Fruit fly (Drosophila melanogaster): ENCODE data around the gene mthl11.

mthl11 gene

DNA sequence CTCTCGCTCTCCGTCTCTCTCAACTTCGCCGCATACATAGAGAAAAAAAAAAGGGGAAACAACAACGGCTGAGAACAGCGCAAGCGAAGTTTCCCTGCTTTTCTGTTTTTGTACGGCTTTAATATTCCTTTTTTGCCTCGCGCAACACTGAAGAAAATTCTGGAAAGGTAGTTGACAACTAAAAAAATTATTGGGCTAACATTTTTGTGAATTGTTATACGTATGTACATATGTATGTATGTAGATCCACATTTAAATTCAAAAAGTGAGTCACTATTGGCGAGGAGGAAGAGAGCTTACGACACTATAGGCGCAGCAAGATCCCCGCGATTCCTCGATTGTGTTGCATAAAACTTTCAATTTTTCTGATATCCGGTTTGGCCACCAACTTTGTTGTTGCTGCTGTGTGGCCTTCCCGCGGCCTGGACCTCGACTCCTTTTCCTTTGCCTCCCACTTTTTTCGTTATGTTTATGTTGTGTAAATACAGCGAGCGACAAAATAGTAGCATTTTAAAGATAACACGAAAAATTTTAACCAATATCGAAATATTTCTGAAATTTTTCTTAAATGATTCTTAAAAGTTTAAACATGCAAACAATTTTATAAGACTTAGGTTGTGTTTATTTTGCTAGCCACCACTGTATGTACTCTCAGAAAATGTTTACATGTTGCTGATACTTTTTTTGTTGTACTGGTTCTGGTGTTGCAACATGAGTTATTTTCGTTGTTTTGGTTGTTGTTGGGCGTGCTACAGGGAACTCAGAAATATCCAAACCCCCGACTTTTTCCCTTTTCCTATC, 44.1 kb upstream of the mthl11 start (continued):
- peak; percentile 92 for TF ChIP-seq CG10669 (GFP tag; optimal IDR thresholded peaks at IDR 0.05)
- TF ChIP-seq Met (GFP tag; optimal IDR thresholded peaks at IDR 0.05): peak; percentile 96
- TF ChIP-seq Eip78C (GFP tag): peak; percentile 98
- TF ChIP-seq spab (GFP tag; optimal IDR thresholded peaks at IDR 0.05): peak; percentile 88
- TF ChIP-seq Sox102F (GFP tag; optimal IDR thresholded peaks at IDR 0.05): peak; percentile 93
- TF ChIP-seq CG16779 (tag; optimal IDR thresholded peaks at IDR 0.05): peak; percentile 87
- TF ChIP-seq vri (GFP tag; optimal IDR thresholded peaks at IDR 0.05): peak; percentile 92
- TF ChIP-seq Lpt (GFP tag; optimal IDR thresholded peaks at IDR 0.05): peak; percentile 87
- TF ChIP-seq CG10631 (GFP tag; optimal IDR thresholded peaks at IDR 0.05): peak; percentile 93
- TF ChIP-seq ss (GFP tag; optimal IDR thresholded peaks at IDR 0.05): peak; percentile 87 to 95
- peak; percentile 93 for TF ChIP-seq achi (GFP tag; optimal IDR thresholded peaks at IDR 0.05)
- TF ChIP-seq OdsH (GFP tag; optimal IDR thresholded peaks at IDR 0.05): peak; percentile 87
- TF ChIP-seq fd59A (GFP tag; optimal IDR thresholded peaks at IDR 0.05): peak; percentile 86

DNA sequence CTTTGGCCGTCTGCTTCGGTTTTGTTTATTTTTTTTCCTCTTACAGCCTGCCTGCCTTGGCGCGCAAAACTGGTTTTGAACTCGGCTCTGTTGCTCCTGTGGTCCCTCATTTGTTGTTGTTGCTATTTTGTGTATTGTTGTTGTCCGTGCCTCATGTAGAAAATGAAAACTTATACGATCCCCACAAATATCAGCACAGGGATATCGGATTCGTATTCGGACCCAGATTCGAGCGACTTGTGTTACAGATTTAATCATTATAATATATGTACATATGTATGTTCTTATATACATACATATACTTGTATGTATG, 43.5 kb upstream of the mthl11 start:
- TF ChIP-seq CG7368 (GFP tag; optimal IDR thresholded peaks at IDR 0.05): no peak
- no peak for TF ChIP-seq ss (GFP tag; optimal IDR thresholded peaks at IDR 0.05)
- TF ChIP-seq vri (GFP tag; optimal IDR thresholded peaks at IDR 0.05): no peak
- TF ChIP-seq cyc (GFP tag; optimal IDR thresholded peaks at IDR 0.05): no peak
- TF ChIP-seq CG11294 (GFP tag; IDR thresholded peaks at IDR 0.05): no peak
- TF ChIP-seq svp (GFP tag): no peak

DNA sequence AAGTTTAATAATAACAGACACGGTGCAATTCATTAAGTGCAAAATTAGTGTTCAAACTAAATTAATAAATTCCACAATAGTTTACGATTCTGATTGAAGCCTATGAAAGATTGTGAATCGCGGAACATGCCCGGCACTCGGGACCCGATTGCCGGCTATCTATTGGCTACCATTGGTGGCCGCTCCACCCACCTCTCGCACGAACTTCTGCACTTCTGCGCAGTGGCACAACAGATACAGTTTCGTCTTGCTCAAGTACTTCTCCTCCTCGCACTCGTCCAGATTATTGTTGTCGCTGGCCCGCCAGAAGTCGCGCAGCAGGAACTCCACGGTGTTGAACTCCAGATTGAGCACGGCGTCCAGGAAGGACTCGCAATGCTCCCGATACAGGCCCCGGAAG, 36.5 kb upstream of the mthl11 start:
- TF ChIP-seq CG8632 (GFP tag; optimal IDR thresholded peaks at IDR 0.05) (no peak), CG6808 (GFP tag; optimal IDR thresholded peaks at IDR 0.05) (no peak), vri (GFP tag; optimal IDR thresholded peaks at IDR 0.05) (no peak), CG10669 (GFP tag; optimal IDR thresholded peaks at IDR 0.05) (no peak)

DNA sequence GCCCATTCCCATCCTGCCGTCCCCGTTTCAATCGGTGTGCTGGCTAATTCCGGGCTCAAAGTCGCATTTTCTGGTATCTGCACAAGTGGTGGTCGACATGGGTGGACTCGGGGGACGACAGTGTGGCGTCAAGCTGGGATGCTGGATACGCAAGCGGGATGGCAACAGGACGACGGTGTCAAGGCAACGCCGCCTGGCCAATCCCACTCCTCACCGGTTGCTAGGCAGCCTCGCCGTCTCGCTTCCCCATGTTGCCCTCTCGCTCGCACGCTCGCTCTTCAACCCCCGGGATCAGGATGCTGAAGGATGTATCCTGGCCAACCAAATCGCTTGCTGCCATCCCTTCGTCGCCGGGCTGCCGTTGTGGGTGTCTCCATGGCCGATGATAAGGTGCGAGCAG, 32.6 kb upstream of the mthl11 start:
- TF ChIP-seq CG7368 (GFP tag; optimal IDR thresholded peaks at IDR 0.05) (peak; percentile 40), esn (GFP tag; optimal IDR thresholded peaks at IDR 0.05) (no peak)

DNA sequence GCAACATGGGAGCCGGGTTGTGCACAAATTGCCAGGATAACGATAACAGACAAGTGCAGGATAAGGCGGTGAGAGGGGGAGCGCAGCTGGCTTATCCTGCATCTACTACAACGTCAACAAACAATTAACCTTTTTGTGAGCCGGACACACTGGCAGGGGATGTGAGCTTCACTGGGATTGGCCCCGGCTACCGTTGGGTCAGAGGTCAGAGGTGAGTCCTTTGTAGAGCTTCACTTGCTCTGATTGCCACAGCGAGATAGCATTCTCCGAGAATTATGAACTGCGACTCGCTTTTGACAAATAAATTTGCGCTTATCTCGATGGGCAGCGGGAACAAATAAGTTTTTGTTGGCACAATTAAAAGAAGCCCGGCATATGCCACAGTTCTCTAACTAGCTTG, 31.0 kb upstream of the mthl11 start:
- TF ChIP-seq svp (GFP tag) (peak; percentile 90), Sox15 (GFP tag; optimal IDR thresholded peaks at IDR 0.05) (no peak), Met (GFP tag; optimal IDR thresholded peaks at IDR 0.05) (no peak), esn (GFP tag; optimal IDR thresholded peaks at IDR 0.05) (no peak), Hr4 (GFP tag; optimal IDR thresholded peaks at IDR 0.05) (no peak), salr (GFP tag; optimal IDR thresholded peaks at IDR 0.05) (no peak), CG6792 (GFP tag; optimal IDR thresholded peaks at IDR 0.05) (no peak)

DNA sequence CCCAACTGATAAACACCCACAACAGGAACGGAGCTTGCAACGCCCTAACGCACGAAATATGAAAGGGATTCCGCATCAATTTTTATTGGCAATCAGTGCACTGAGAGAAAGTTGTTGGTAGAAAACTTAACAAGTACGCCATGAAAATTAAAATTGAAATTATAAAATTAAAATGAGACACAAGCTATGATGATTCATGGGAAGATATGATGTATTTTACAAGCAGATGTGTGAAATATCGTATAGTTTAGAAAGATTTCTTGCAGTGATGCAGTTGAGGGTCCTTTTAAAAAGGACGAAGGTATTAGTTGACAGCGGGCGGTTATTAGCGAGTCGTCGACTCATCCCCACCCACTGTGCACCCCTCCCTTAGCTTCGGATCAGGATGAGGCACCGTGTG, 30.3 kb upstream of the mthl11 start:
- no peak for TF ChIP-seq CG15336 (GFP tag; IDR thresholded peaks at IDR 0.05)
- no peak for TF ChIP-seq salr (GFP tag; optimal IDR thresholded peaks at IDR 0.05)
- TF ChIP-seq svp (GFP tag): peak; percentile 62

DNA sequence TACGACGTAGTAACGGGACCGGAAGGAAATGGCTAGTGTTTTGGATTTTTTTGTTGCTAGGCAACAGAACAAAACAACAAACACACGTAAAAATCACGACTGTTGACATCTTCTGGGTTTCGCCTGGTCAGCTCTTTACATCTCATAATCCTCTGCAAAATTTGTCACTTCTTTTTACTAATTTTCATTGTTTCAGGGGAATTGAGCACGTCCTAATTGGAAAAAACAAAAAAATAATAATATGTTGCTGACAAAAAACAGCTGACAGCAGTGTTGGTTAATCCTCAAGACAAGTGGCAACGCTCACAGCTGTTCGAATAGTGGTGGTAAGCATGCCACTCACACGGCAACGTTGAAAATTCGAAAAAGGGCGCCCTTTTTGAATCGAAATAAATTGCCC, 23.0 kb upstream of the mthl11 start, which contains the start of gene Rfx:
Gene Rfx (minus strand): TSS at position 220 of the 400 bp plus-strand sequence.
- TF ChIP-seq CG8319 (GFP tag; optimal IDR thresholded peaks at IDR 0.05): no peak
- peak; percentile 4 for TF ChIP-seq CG31627 (GFP tag; optimal IDR thresholded peaks at IDR 0.05)
- no peak for TF ChIP-seq CG11294 (GFP tag; IDR thresholded peaks at IDR 0.05)
- no peak for TF ChIP-seq lz (GFP tag; optimal IDR thresholded peaks at IDR 0.05)
- peak; percentile 0 for TF ChIP-seq CG1621 (tag; optimal IDR thresholded peaks at IDR 0.05)
- peak; percentile 26 for TF ChIP-seq vri (GFP tag; optimal IDR thresholded peaks at IDR 0.05)
- TF ChIP-seq CG3919 (GFP tag; optimal IDR thresholded peaks at IDR 0.05): peak; percentile 24
- peak; percentile 2 for TF ChIP-seq topi (GFP tag; optimal IDR thresholded peaks at IDR 0.05)
- peak; percentile 61 for TF ChIP-seq Sox14 (GFP tag; optimal IDR thresholded peaks at IDR 0.05)
- no peak for TF ChIP-seq CG10669 (GFP tag; optimal IDR thresholded peaks at IDR 0.05)
- TF ChIP-seq pdm3 (GFP tag; optimal IDR thresholded peaks at IDR 0.05): no peak
- peak; percentile 22 for TF ChIP-seq CG3032 (tag; optimal IDR thresholded peaks at IDR 0.05)
- TF ChIP-seq net (GFP tag; optimal IDR thresholded peaks at IDR 0.05): no peak
- TF ChIP-seq CG32006 (GFP tag; optimal IDR thresholded peaks at IDR 0.05): peak; percentile 80
- TF ChIP-seq Eip75B (GFP tag; optimal IDR thresholded peaks at IDR 0.05): peak; percentile 22
- TF ChIP-seq ss (GFP tag; optimal IDR thresholded peaks at IDR 0.05): peak; percentile 29 to 64
- peak; percentile 79 for TF ChIP-seq Eip78C (GFP tag)
- no peak for TF ChIP-seq Sox102F (GFP tag; optimal IDR thresholded peaks at IDR 0.05)
- TF ChIP-seq CG16779 (tag; optimal IDR thresholded peaks at IDR 0.05): peak; percentile 3
- no peak for TF ChIP-seq fd85E (GFP tag; optimal IDR thresholded peaks at IDR 0.05)
- TF ChIP-seq CG10631 (GFP tag; optimal IDR thresholded peaks at IDR 0.05): peak; percentile 0
- no peak for TF ChIP-seq Sox15 (GFP tag; optimal IDR thresholded peaks at IDR 0.05)

Measured in whole organism, prepupa.